Worm (Caenorhabditis elegans) whole organism, late embryonic: ENCODE results near the gene srg-6.

ENCODE experiments used
- F13H6.1 ChIP-seq: sonication (generic microtip); optimal IDR thresholded peaks from 2 replicates; lab custom pipeline; 2016; ENCODE audit warnings: missing genetic modification characterization, missing compliant biosample characterization
- ama-1 ChIP-seq: fragments of 150-350 bp; optimal IDR thresholded peaks from 2 replicates; lab custom pipeline; 2014
- dve-1 ChIP-seq: sonication (generic microtip); optimal IDR thresholded peaks from 2 replicates; lab custom pipeline; 2017; ENCODE audit warnings: antibody characterized with exemption, mild to moderate bottlenecking, missing genetic modification characterization, missing compliant biosample characterization
- ets-4 ChIP-seq: sonication (generic microtip); optimal IDR thresholded peaks from 2 replicates; lab custom pipeline; 2016; ENCODE audit warnings: missing genetic modification characterization, missing compliant biosample characterization
- fkh-6 ChIP-seq: sonication (generic microtip); optimal IDR thresholded peaks from 2 replicates; lab custom pipeline; 2016; ENCODE audit warnings: missing genetic modification characterization, missing compliant biosample characterization
- lin-11 ChIP-seq: fragments of 200-800 bp; sonication (Bioruptor generic); optimal IDR thresholded peaks from 2 replicates; lab custom pipeline; 2018; ENCODE audit warnings: mild to moderate bottlenecking, missing genetic modification characterization, missing compliant biosample characterization
- pqm-1 ChIP-seq: sonication (generic microtip); optimal IDR thresholded peaks from 2 replicates; lab custom pipeline; 2016; ENCODE audit warnings: missing genetic modification characterization, missing compliant biosample characterization
- syd-9 ChIP-seq: sonication (generic microtip); optimal IDR thresholded peaks from 2 replicates; lab custom pipeline; 2016; ENCODE audit warnings: mild to moderate bottlenecking, missing genetic modification characterization, moderate library complexity, missing compliant biosample characterization
- zip-5 ChIP-seq: sonication (generic microtip); optimal IDR thresholded peaks from 2 replicates; lab custom pipeline; 2016; ENCODE audit warnings: missing genetic modification characterization, missing compliant biosample characterization

DNA sequence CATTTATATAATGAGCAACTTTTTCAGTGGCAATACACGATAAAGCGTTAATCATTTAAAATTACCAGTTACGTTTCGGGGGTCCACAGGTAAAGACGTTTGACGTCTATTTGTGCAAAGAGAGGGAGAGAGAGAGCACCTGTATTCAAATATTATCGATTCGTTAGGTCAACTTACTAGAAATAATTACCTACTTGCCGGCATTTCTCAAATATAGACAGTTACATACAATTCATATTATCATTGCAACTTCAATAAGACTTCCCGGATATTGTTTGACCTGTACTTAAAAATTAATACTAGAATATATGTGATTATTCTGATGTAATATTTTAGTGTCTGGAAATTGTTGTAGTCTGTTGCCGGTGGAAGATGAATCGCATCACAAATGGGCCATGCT lies 20.1 kb upstream of the srg-6 start, which contains the start of gene gadr-3:
- TF ChIP-seq F13H6.1 (tag; lab: Kevin White, UChicago) (no peak), pqm-1 (tag; lab: Kevin White, UChicago) (no peak), ama-1 (no peak), fkh-6 (tag; lab: Kevin White, UChicago) (no peak), zip-5 (tag; lab: Kevin White, UChicago) (no peak), lin-11 (tag; lab: Kevin White, UChicago) (no peak), syd-9 (tag; lab: Kevin White, UChicago) (no peak), dve-1 (tag; lab: Kevin White, UChicago) (no peak), ets-4 (no peak)
